Worm (Caenorhabditis elegans): ENCODE measurements around the gene K07C5.9.

K07C5.9 gene

DNA sequence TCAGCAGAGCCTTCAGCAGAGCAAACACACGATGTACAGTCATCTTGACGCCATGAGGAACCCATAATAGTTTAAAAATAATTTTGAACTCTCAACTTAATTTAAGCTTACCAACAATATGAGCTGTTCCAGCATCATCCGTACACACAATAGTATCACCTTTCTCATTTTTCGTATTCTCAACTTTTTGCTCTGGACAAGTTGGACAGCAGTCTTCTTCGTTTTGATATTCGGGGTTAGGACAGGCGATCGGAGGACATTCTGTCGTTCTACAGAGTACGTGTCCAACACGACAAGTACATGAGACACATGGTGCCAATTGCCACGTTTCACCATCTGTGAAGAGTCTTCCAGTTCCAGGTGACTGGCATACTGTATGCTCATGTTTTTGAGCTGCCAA, 26.4 kb downstream of the K07C5.9 start:
- TF ChIP-seq tab-1 (GFP tag; IDR thresholded peaks at IDR 0.05) (no peak), flt-1 (GFP tag; IDR thresholded peaks at IDR 0.05) (no peak), klf-2 (GFP tag; conservative IDR thresholded peaks at IDR 0.05) (no peak), ref-1 (GFP tag; conservative IDR thresholded peaks at IDR 0.05) (no peak), T22C8.4 (GFP tag; IDR thresholded peaks at IDR 0.05) (no peak), med-1 (GFP tag; optimal IDR thresholded peaks at IDR 0.05; ENCODE audit: insufficient read depth) (no peak), cog-1 (tag; optimal IDR thresholded peaks at IDR 0.05) (no peak), ztf-23 (GFP tag; IDR thresholded peaks at IDR 0.05) (no peak), ztf-29 (GFP tag; IDR thresholded peaks at IDR 0.05) (no peak)

DNA sequence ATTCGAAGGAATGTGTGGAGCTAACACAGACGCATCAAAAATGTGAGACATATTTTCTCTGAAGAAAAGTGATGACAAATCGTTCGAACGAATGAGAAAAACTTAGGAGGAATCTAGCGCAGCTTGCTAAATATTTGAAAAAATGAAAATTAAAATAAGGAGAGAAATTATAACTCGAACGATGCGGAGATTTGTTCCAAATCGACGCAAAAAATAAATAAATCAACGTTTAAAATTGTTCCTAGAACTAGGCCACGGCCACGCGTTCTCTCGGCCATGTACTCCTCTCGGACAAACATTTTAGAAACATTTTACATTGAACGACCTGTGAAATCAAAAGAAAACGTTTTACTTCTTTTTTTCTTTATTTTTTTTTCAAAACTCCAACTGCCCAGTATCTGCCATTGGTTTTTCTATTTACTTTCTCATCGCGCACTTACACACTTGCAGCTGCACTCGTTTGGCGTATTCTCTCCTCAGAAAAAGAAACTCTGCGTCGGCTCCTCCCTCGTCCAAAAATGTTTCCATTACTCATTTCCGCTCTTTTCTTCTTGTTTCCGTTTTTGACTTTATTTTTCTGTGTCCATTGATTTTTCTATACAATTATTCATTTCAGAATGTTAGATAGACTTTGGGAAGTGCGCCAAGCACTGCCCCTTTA, 29.7 kb downstream of the K07C5.9 start, which contains the start of the genes gna-1 and B0024.13:
Gene gna-1 (minus strand): TSS at position 51 of the 661 bp plus-strand sequence.
Gene B0024.13 (plus strand): TSS at position 611 of the 661 bp plus-strand sequence.
- peak; percentile 69; the same call in 1 of the 2 replicates for TF ChIP-seq ztf-23 (GFP tag; IDR thresholded peaks at IDR 0.05)
- no peak for TF ChIP-seq med-1 (GFP tag; optimal IDR thresholded peaks at IDR 0.05; ENCODE audit: insufficient read depth)
- no peak for TF ChIP-seq ztf-29 (GFP tag; IDR thresholded peaks at IDR 0.05)
- TF ChIP-seq cog-1 (tag; optimal IDR thresholded peaks at IDR 0.05): no peak
- TF ChIP-seq klf-2 (GFP tag; conservative IDR thresholded peaks at IDR 0.05): no peak

DNA sequence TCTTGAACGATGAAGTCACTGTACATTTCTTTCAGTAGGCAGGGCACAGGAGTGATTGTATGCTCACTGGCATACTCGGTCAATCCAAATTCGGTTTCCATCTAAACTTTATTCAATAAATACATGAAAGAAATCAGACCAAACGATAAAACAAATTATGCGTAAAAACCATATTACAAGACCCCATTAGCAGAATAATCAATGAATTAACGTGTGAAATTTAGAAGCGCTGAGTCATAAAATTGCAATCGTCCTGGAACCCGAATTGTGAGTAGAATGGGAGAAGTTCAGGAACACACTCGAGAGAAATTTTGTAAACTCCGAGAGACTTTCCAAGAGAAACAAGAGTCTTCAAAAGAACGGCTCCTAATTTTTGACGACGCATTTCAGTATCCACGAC, 30.5 kb downstream of the K07C5.9 start, which contains the start of gene B0024.11:
Gene B0024.11 (minus strand): TSS at position 101 of the 400 bp plus-strand sequence.
- TF ChIP-seq T22C8.4 (GFP tag; IDR thresholded peaks at IDR 0.05) (no peak), cog-1 (tag; optimal IDR thresholded peaks at IDR 0.05) (no peak), tab-1 (GFP tag; IDR thresholded peaks at IDR 0.05) (no peak), flt-1 (GFP tag; IDR thresholded peaks at IDR 0.05) (no peak), ref-1 (GFP tag; conservative IDR thresholded peaks at IDR 0.05) (no peak), ztf-23 (GFP tag; IDR thresholded peaks at IDR 0.05) (no peak), ztf-29 (GFP tag; IDR thresholded peaks at IDR 0.05) (no peak), med-1 (GFP tag; optimal IDR thresholded peaks at IDR 0.05; ENCODE audit: insufficient read depth) (no peak), klf-2 (GFP tag; conservative IDR thresholded peaks at IDR 0.05) (no peak)

- no peak for TF ChIP-seq flt-1 (GFP tag; IDR thresholded peaks at IDR 0.05)
- no peak for TF ChIP-seq ref-1 (GFP tag; conservative IDR thresholded peaks at IDR 0.05)
- TF ChIP-seq ztf-23 (GFP tag; IDR thresholded peaks at IDR 0.05): no peak
- no peak for TF ChIP-seq med-1 (GFP tag; optimal IDR thresholded peaks at IDR 0.05; ENCODE audit: insufficient read depth)
- TF ChIP-seq ztf-29 (GFP tag; IDR thresholded peaks at IDR 0.05): no peak
- TF ChIP-seq tab-1 (GFP tag; IDR thresholded peaks at IDR 0.05): no peak
- TF ChIP-seq T22C8.4 (GFP tag; IDR thresholded peaks at IDR 0.05): no peak
- TF ChIP-seq cog-1 (tag; optimal IDR thresholded peaks at IDR 0.05): no peak
- TF ChIP-seq klf-2 (GFP tag; conservative IDR thresholded peaks at IDR 0.05): no peak
These were observed 32.7 kb downstream of the K07C5.9 start, which contains the start of gene asps-1 for ce11 chrV:10317294-10317693. asps-1 (minus strand) TSS chrV:10317394.

DNA sequence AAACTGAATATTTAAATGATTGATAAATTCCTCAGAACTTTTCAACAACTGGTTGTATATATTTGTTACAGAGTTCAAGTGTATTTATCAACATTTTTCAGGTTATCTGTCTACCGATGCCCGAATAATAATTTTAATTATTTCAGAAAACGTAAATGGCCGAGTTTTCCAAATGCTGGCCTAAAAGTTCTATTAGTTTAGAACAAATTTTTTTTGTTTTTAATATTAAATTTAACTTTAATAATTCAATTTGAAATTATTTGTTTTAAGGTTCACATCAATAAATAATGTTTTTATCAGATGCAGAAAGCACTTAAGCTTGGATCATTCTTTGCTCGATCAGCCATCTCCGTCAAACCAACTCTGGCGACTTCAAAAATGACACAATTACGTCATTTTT, 35.6 kb downstream of the K07C5.9 start, which contains the start of gene trx-2:
Gene trx-2 (plus strand): TSS at position 301 of the 400 bp plus-strand sequence.
- no peak for TF ChIP-seq tab-1 (GFP tag; IDR thresholded peaks at IDR 0.05)
- TF ChIP-seq klf-2 (GFP tag; conservative IDR thresholded peaks at IDR 0.05): no peak
- TF ChIP-seq med-1 (GFP tag; optimal IDR thresholded peaks at IDR 0.05; ENCODE audit: insufficient read depth): no peak
- no peak for TF ChIP-seq T22C8.4 (GFP tag; IDR thresholded peaks at IDR 0.05)
- no peak for TF ChIP-seq flt-1 (GFP tag; IDR thresholded peaks at IDR 0.05)
- no peak for TF ChIP-seq ref-1 (GFP tag; conservative IDR thresholded peaks at IDR 0.05)
- no peak for TF ChIP-seq ztf-29 (GFP tag; IDR thresholded peaks at IDR 0.05)
- TF ChIP-seq cog-1 (tag; optimal IDR thresholded peaks at IDR 0.05): no peak
- TF ChIP-seq ztf-23 (GFP tag; IDR thresholded peaks at IDR 0.05): no peak

- no peak for TF ChIP-seq cog-1 (tag; optimal IDR thresholded peaks at IDR 0.05)
- no peak for TF ChIP-seq ztf-29 (GFP tag; IDR thresholded peaks at IDR 0.05)
- TF ChIP-seq klf-2 (GFP tag; conservative IDR thresholded peaks at IDR 0.05): no peak
- no peak for TF ChIP-seq tab-1 (GFP tag; IDR thresholded peaks at IDR 0.05)
These were observed 36.0 kb downstream of the K07C5.9 start, which contains the start of gene gcy-6 for ce11 chrV:10313953-10314352. gcy-6 (minus strand) TSS chrV:10314053.

DNA sequence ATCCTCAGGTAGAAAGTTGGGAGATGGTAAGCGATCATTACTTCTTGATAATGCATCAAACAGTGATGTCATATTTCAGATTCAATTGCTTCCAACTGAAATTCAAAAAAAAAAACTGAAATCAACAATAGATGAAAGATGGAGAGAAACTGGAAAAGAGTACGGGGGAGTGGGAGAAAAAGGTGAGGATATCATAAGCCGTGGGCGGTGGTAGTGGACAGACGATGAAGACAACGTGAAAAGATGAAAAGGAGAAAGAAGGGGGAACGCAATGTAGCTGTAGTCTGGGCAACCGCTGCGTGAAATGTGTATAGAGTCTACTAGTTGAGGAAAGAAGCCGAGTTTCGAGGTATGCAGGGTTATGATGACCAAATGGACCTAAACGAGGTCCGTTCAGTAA, 42.7 kb downstream of the K07C5.9 start, which contains the start of gene che-12:
Gene che-12 (minus strand): TSS at position 101 of the 400 bp plus-strand sequence.
- TF ChIP-seq ztf-23 (GFP tag; IDR thresholded peaks at IDR 0.05) (no peak), klf-2 (GFP tag; conservative IDR thresholded peaks at IDR 0.05) (no peak), cog-1 (tag; optimal IDR thresholded peaks at IDR 0.05) (no peak), ref-1 (GFP tag; conservative IDR thresholded peaks at IDR 0.05) (no peak), T22C8.4 (GFP tag; IDR thresholded peaks at IDR 0.05) (no peak), ztf-29 (GFP tag; IDR thresholded peaks at IDR 0.05) (no peak), tab-1 (GFP tag; IDR thresholded peaks at IDR 0.05) (no peak), flt-1 (GFP tag; IDR thresholded peaks at IDR 0.05) (no peak), med-1 (GFP tag; optimal IDR thresholded peaks at IDR 0.05; ENCODE audit: insufficient read depth) (no peak)

- TF ChIP-seq flt-1 (GFP tag; IDR thresholded peaks at IDR 0.05) (no peak), med-1 (GFP tag; optimal IDR thresholded peaks at IDR 0.05; ENCODE audit: insufficient read depth) (no peak), klf-2 (GFP tag; conservative IDR thresholded peaks at IDR 0.05) (no peak), T22C8.4 (GFP tag; IDR thresholded peaks at IDR 0.05) (no peak), cog-1 (tag; optimal IDR thresholded peaks at IDR 0.05) (no peak), ztf-23 (GFP tag; IDR thresholded peaks at IDR 0.05) (no peak), tab-1 (GFP tag; IDR thresholded peaks at IDR 0.05) (no peak), ref-1 (GFP tag; conservative IDR thresholded peaks at IDR 0.05) (no peak), ztf-29 (GFP tag; IDR thresholded peaks at IDR 0.05) (no peak)
These were observed 52.9 kb downstream of the K07C5.9 start, which contains the start of gene B0024.4 for ce11 chrV:10297099-10297498. B0024.4 (plus strand) TSS chrV:10297399.
